Worm (Caenorhabditis elegans): ENCODE measurements around the gene lact-1.

ce11 chrX:7232158-7232822 lies 27.9 kb downstream of the lact-1 start:
- TF ChIP-seq elt-2 (tag; optimal IDR thresholded peaks at IDR 0.05) (no peak), unc-86 (tag; optimal IDR thresholded peaks at IDR 0.05) (no peak), nfya-1 (tag; optimal IDR thresholded peaks at IDR 0.05) (peak; percentile 29), ceh-45 (GFP tag; IDR thresholded peaks at IDR 0.05) (no peak), ama-1 (optimal IDR thresholded peaks at IDR 0.05) (no peak), nhr-11 (tag; optimal IDR thresholded peaks at IDR 0.05) (no peak)

Measured in whole organism, late embryonic.